Worm (Caenorhabditis elegans): ENCODE data around the gene Y53F4B.10.
"Not testable (repeated sequence)": the region's sequence is repeated elsewhere in the genome, so short reads cannot be mapped to it uniquely, and the experiment has no call there.

Gene Y53F4B.10

ce11 chrII:15010366-15011235, 7.3 kb upstream of the Y53F4B.10 start, which contains the start of the genes Y53F4B.9 and Y53F4B.11 (continued):
- TF ChIP-seq nhr-71 (tag; optimal IDR thresholded peaks at IDR 0.05) = peak; percentile 86
- peak; percentile 81 for TF ChIP-seq isw-1 (GFP tag; IDR thresholded peaks at IDR 0.05)
- TF ChIP-seq lin-35 (GFP tag; optimal IDR thresholded peaks at IDR 0.05) = peak; percentile 100
- peak; percentile 69 for TF ChIP-seq lin-14 (GFP tag; optimal IDR thresholded peaks at IDR 0.05)
- TF ChIP-seq nhr-237 (tag; optimal IDR thresholded peaks at IDR 0.05) = peak; percentile 53
- peak; percentile 75 for TF ChIP-seq fkh-8 (tag; optimal IDR thresholded peaks at IDR 0.05)
- TF ChIP-seq fkh-10 (GFP tag; optimal IDR thresholded peaks at IDR 0.05) = peak; percentile 60
- TF ChIP-seq lir-3 (tag; optimal IDR thresholded peaks at IDR 0.05; ENCODE audit: poor library complexity) = no peak
- TF ChIP-seq hlh-17 (GFP tag; optimal IDR thresholded peaks at IDR 0.05; ENCODE audit: borderline replicate concordance) = no peak
- peak; percentile 85 for TF ChIP-seq lin-15B (tag; optimal IDR thresholded peaks at IDR 0.05)
- no peak for TF ChIP-seq pag-3 (tag; optimal IDR thresholded peaks at IDR 0.05; ENCODE audit: borderline replicate concordance, insufficient read depth)
- no peak for TF ChIP-seq alr-1 (tag; optimal IDR thresholded peaks at IDR 0.05; ENCODE audit: borderline replicate concordance)

DNA sequence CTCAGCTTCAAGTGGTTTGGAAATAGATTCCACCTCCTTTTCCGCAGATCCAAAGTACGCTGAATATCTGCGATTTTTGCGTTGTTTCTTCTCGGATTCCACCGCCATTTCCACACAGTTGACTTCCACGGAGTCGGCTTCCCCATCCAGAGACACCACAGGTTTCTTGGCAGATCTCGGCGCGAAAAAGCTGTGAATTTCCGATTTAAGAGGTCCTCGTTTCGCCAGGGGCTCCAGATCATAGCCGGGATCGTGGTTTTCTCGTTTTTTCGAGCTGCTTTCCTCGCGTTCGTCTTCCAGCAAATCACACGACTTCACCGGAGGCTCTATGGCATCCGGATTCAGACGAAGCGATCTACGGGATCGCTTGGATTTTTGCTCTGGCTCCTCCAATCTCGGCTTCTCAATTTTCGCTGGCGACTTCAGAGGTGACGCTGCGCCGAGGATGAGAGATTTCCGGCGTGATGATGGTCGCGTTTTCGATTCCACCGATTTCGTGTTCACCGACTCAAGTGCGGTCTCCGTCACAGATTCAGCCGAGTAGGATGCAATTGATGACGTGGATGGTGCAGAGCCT, 5.3 kb upstream of the Y53F4B.10 start:
- no peak for TF ChIP-seq snpc-4 (tag; optimal IDR thresholded peaks at IDR 0.05)
- TF ChIP-seq nhr-85 (tag) = peak; percentile 75
- no peak for TF ChIP-seq efl-1 (optimal IDR thresholded peaks at IDR 0.05)
- peak in 1 of 2 experiments; percentile 89 for TF ChIP-seq efl-1 (GFP tag; optimal IDR thresholded peaks at IDR 0.05 in 1 of 2)
- TF ChIP-seq ceh-82 (tag; optimal IDR thresholded peaks at IDR 0.05) = no peak
- TF ChIP-seq unc-30 (tag; optimal IDR thresholded peaks at IDR 0.05) = no peak
- peak; percentile 50; the same call in 1 of the 2 replicates for TF ChIP-seq unc-98 (GFP tag; IDR thresholded peaks at IDR 0.05)
- peak; percentile 19 for TF ChIP-seq nhr-90 (tag; optimal IDR thresholded peaks at IDR 0.05; ENCODE audit: poor library complexity)
- peak; percentile 61 for TF ChIP-seq pax-3 (tag; optimal IDR thresholded peaks at IDR 0.05)

- TF ChIP-seq unc-98 (GFP tag; IDR thresholded peaks at IDR 0.05) = no peak
- TF ChIP-seq lin-35 (GFP tag; optimal IDR thresholded peaks at IDR 0.05) = no peak
- TF ChIP-seq fkh-4 (tag; optimal IDR thresholded peaks at IDR 0.05; ENCODE audit: borderline replicate concordance) = no peak
- TF ChIP-seq lin-14 (GFP tag; optimal IDR thresholded peaks at IDR 0.05) = no peak
- no peak for TF ChIP-seq unc-62 (GFP tag; optimal IDR thresholded peaks at IDR 0.05)
- TF ChIP-seq Y116A8C.19 (tag; optimal IDR thresholded peaks at IDR 0.05; ENCODE audit: borderline replicate concordance) = no peak
- TF ChIP-seq nhr-237 (tag; optimal IDR thresholded peaks at IDR 0.05) = no peak
- no peak for TF ChIP-seq unc-30 (tag; optimal IDR thresholded peaks at IDR 0.05)
- TF ChIP-seq sox-4 (tag; optimal IDR thresholded peaks at IDR 0.05) = no peak
- TF ChIP-seq mep-1 (tag; optimal IDR thresholded peaks at IDR 0.05) = no peak
- TF ChIP-seq efl-3 (GFP tag; optimal IDR thresholded peaks at IDR 0.05) = no peak
Measured at ce11 chrII:15005118-15005517, 1.8 kb upstream of the Y53F4B.10 start.

DNA sequence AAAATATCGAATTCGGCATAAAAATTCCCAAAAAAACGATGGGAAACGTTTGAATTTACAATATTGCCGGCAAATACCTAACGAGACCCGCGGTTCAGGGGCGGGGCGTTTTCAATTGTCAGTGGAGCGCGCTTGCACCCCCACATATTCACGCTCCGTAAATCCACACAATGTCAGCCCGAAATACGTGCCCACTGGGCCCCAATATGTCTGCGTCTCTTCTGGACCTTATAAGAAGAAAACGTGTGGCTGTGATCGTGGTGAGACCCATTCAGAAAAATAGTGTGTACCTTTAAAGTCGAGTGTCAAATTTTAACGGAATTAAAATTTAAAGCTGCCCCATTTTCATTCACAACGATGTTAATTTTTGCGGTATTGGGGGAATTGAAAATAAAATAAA, 1.2 kb upstream of the Y53F4B.10 start:
- TF ChIP-seq lin-35 (GFP tag; optimal IDR thresholded peaks at IDR 0.05) = no peak
- peak; percentile 44 for TF ChIP-seq nhr-85 (tag)
- peak in 1 of 3 experiments; percentile 38 for TF ChIP-seq dpl-1 (GFP tag; optimal IDR thresholded peaks at IDR 0.05)
- TF ChIP-seq efl-1 (optimal IDR thresholded peaks at IDR 0.05) = peak; percentile 18 to 45
- peak; percentile 27 to 76 for TF ChIP-seq efl-1 (GFP tag; optimal IDR thresholded peaks at IDR 0.05 in 1 of 2)
- no peak for TF ChIP-seq Y116A8C.19 (tag; optimal IDR thresholded peaks at IDR 0.05; ENCODE audit: borderline replicate concordance)

- not testable (repeated sequence) for TF ChIP-seq C34B4.2 (tag; optimal IDR thresholded peaks at IDR 0.05); efl-1 (optimal IDR thresholded peaks at IDR 0.05); efl-1 (GFP tag; optimal IDR thresholded peaks at IDR 0.05 in 1 of 2); nhr-19 (GFP tag; conservative IDR thresholded peaks at IDR 0.05)
Measured at ce11 chrII:14992598-14992997, 10.7 kb downstream of the Y53F4B.10 start, which contains the start of gene Y53F4B.7. Y53F4B.7 (plus strand) TSS chrII:14992898.
